Comparison of ENCODE assay signal across 2 fruit fly cellular contexts in the genomic region with DNA sequence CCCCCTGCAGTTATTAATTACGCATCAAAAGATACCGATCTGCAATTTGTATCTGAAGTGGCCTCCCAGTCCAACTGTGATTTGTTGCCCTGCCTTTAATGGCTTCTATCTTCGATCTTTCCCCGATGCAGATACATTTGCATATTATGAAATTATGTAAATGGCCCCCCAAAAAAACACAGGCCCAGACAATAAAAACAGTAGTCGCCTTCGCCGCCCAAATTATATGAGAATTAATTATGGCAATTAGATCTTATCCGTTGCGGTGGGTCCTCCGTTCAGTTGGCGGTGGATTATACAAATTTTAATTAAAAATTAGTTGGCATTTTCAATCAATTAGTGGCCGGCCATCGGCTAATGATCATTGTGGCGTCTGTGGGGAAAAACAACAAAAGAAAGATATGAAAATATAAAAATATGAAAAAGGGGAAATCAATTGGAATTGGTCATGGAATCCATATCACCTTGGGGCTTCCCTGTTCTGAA.
TF ChIP-seq lines count a peak whose summit lies in the region.

No protein-coding gene starts in this region.

- no peak for TF ChIP-seq CTCF in whole organism, embryonic (GFP tag; optimal IDR thresholded peaks at IDR 0.05; lab: Kevin White, UChicago)

TF ChIP-seq in whole organism, embryonic, 481 proteins besides CTCF, POLR2A, EP300 and RAD21:
- TF ChIP-seq Aef1 (GFP tag; IDR thresholded peaks at IDR 0.05; lab: Robert Waterston, UW) (no peak), Vsx1 (GFP tag; optimal IDR thresholded peaks at IDR 0.05; lab: Kevin White, UChicago) (peak; percentile 41), CG3407 (GFP tag; optimal IDR thresholded peaks at IDR 0.05; lab: Kevin White, UChicago) (no peak), vvl (GFP tag; IDR thresholded peaks at IDR 0.05; lab: Robert Waterston, UW) (peak; percentile 73), CG3163 (GFP tag; optimal IDR thresholded peaks at IDR 0.05; lab: Kevin White, UChicago) (no peak), ttk (GFP tag; IDR thresholded peaks at IDR 0.05; lab: Robert Waterston, UW) (no peak), Blimp-1 (GFP tag; optimal IDR thresholded peaks at IDR 0.05; lab: Kevin White, UChicago) (no peak), CG7271 (tag; optimal IDR thresholded peaks at IDR 0.05; lab: Kevin White, UChicago) (no peak), Bteb2 (GFP tag; optimal IDR thresholded peaks at IDR 0.05; lab: Kevin White, UChicago) (no peak), abd-A (tag; optimal IDR thresholded peaks at IDR 0.05; lab: Kevin White, UChicago) (peak; percentile 50), E2f2 (GFP tag; IDR thresholded peaks at IDR 0.05; lab: Robert Waterston, UW) (no peak), sqz (GFP tag; optimal IDR thresholded peaks at IDR 0.05; lab: Kevin White, UChicago) (peak; percentile 58), CG15696 (tag; optimal IDR thresholded peaks at IDR 0.05; lab: Kevin White, UChicago) (no peak), HLH4C (GFP tag; IDR thresholded peaks at IDR 0.05; lab: Robert Waterston, UW; ENCODE audit: partially characterized antibody) (no peak), Awh (GFP tag; IDR thresholded peaks at IDR 0.05; lab: Robert Waterston, UW) (peak; percentile 95), grn (GFP tag; optimal IDR thresholded peaks at IDR 0.05; lab: Kevin White, UChicago) (peak; percentile 80), Med (GFP tag; lab: Kevin White, UChicago) (peak; percentile 33), CG7745 (tag; optimal IDR thresholded peaks at IDR 0.05; lab: Kevin White, UChicago) (peak; percentile 92), Fer2 (tag; optimal IDR thresholded peaks at IDR 0.05; lab: Kevin White, UChicago) (no peak), CG16779 (GFP tag; IDR thresholded peaks at IDR 0.05; lab: Robert Waterston, UW) (no peak), bab2 (GFP tag; optimal IDR thresholded peaks at IDR 0.05; lab: Kevin White, UChicago) (no peak), luna (GFP tag; optimal IDR thresholded peaks at IDR 0.05; lab: Kevin White, UChicago) (no peak)

TF ChIP-seq in whole organism, prepupa, 60 proteins besides CTCF, POLR2A, EP300 and RAD21:
- TF ChIP-seq CG11762 (GFP tag; optimal IDR thresholded peaks at IDR 0.05; lab: Kevin White, UChicago; ENCODE audit: insufficient read depth) (no peak), spab (GFP tag; optimal IDR thresholded peaks at IDR 0.05; lab: Kevin White, UChicago) (no peak), CG32006 (GFP tag; optimal IDR thresholded peaks at IDR 0.05; lab: Kevin White, UChicago) (no peak), CG11294 (GFP tag; IDR thresholded peaks at IDR 0.05; lab: Robert Waterston, UW) (no peak), svp (GFP tag; lab: Kevin White, UChicago) (peak; percentile 12), CG15336 (GFP tag; IDR thresholded peaks at IDR 0.05; lab: Robert Waterston, UW) (no peak)
TF ChIP-seq in whole organism, prepupa: peak in this region for 1.
